Fruit fly (Drosophila melanogaster) Kc167 (cell line): ENCODE results near the gene b6.

ENCODE experiments used
- Myc ChIP-seq: fragments of >200 bp; optimal IDR thresholded peaks from 2 replicates; lab custom pipeline; 2017; ENCODE audit warnings: missing external identifiers
- Sin3A ChIP-seq: fragments of >200 bp; optimal IDR thresholded peaks from 2 replicates; lab custom pipeline; 2018; ENCODE audit warnings: missing external identifiers
- h ChIP-seq: fragments of >200 bp; optimal IDR thresholded peaks from 3 replicates; lab custom pipeline; 2018; ENCODE audit warnings: missing external identifiers
- insv ChIP-seq: fragments of >200 bp; optimal IDR thresholded peaks from 3 replicates; lab custom pipeline; 2018; ENCODE audit warnings: missing external identifiers
- psq ChIP-seq: fragments of >200 bp; optimal IDR thresholded peaks from 2 replicates; lab custom pipeline; 2017; ENCODE audit warnings: missing external identifiers
- ttk ChIP-seq: sonication (Bioruptor generic); optimal IDR thresholded peaks from 2 replicates; lab custom pipeline; 2017; ENCODE audit warnings: missing external identifiers

b6 gene

dm6 chrX:1686305-1686704 is at the start of gene b6:
Gene b6, plus strand, starts transcription at chrX:1686624.
- TF ChIP-seq psq (lab: Kevin White, UChicago), result no peak
- no peak for TF ChIP-seq h (lab: Kevin White, UChicago)
- no peak for TF ChIP-seq insv (lab: Kevin White, UChicago)
- TF ChIP-seq Myc (lab: Kevin White, UChicago), result no peak
- TF ChIP-seq ttk, result no peak
- no peak for TF ChIP-seq Sin3A (lab: Kevin White, UChicago)

- TF ChIP-seq Sin3A (lab: Kevin White, UChicago) (no peak), psq (lab: Kevin White, UChicago) (no peak), insv (lab: Kevin White, UChicago) (no peak), ttk (no peak), Myc (lab: Kevin White, UChicago) (no peak), h (lab: Kevin White, UChicago) (no peak)
These were observed 42.8 kb upstream of the b6 start for dm6 chrX:1643640-1644039.

dm6 chrX:1647876-1648275 is 38.5 kb upstream of the b6 start:
- TF ChIP-seq h (lab: Kevin White, UChicago) (no peak), Sin3A (lab: Kevin White, UChicago) (no peak), psq (lab: Kevin White, UChicago) (no peak), insv (lab: Kevin White, UChicago) (no peak), Myc (lab: Kevin White, UChicago) (no peak), ttk (no peak)

dm6 chrX:1660269-1660668 is 26.2 kb upstream of the b6 start:
- TF ChIP-seq ttk (no peak), h (lab: Kevin White, UChicago) (no peak), psq (lab: Kevin White, UChicago) (no peak), Myc (lab: Kevin White, UChicago) (no peak), insv (lab: Kevin White, UChicago) (no peak), Sin3A (lab: Kevin White, UChicago) (no peak)

dm6 chrX:1664836-1665235 is 21.6 kb upstream of the b6 start, which contains the start of gene dor:
Gene dor, plus strand, starts transcription at chrX:1665052.
- no peak for TF ChIP-seq insv (lab: Kevin White, UChicago)
- TF ChIP-seq h (lab: Kevin White, UChicago), result no peak
- no peak for TF ChIP-seq psq (lab: Kevin White, UChicago)
- TF ChIP-seq ttk, result no peak
- no peak for TF ChIP-seq Myc (lab: Kevin White, UChicago)
- no peak for TF ChIP-seq Sin3A (lab: Kevin White, UChicago)

- TF ChIP-seq Myc (lab: Kevin White, UChicago) (no peak), ttk (no peak), psq (lab: Kevin White, UChicago) (no peak), insv (lab: Kevin White, UChicago) (no peak), Sin3A (lab: Kevin White, UChicago) (no peak), h (lab: Kevin White, UChicago) (no peak)
These were observed 17.7 kb upstream of the b6 start, which contains the start of gene Mur2B for dm6 chrX:1668688-1669087. Gene Mur2B, minus strand, starts transcription at chrX:1668788.

- no peak for TF ChIP-seq insv (lab: Kevin White, UChicago)
- no peak for TF ChIP-seq Sin3A (lab: Kevin White, UChicago)
- TF ChIP-seq h (lab: Kevin White, UChicago), result no peak
- TF ChIP-seq Myc (lab: Kevin White, UChicago), result no peak
- no peak for TF ChIP-seq psq (lab: Kevin White, UChicago)
- no peak for TF ChIP-seq ttk
These were observed 17.2 kb upstream of the b6 start, which contains the start of the genes CG3740 and hfw for dm6 chrX:1669214-1669613. Gene CG3740, minus strand, starts transcription at chrX:1669297. Gene hfw, plus strand, starts transcription at chrX:1669570.

- no peak for TF ChIP-seq ttk
- TF ChIP-seq Myc (lab: Kevin White, UChicago), result no peak
- no peak for TF ChIP-seq psq (lab: Kevin White, UChicago)
- TF ChIP-seq h (lab: Kevin White, UChicago), result no peak
- TF ChIP-seq Sin3A (lab: Kevin White, UChicago), result no peak
- no peak for TF ChIP-seq insv (lab: Kevin White, UChicago)
These were observed 16.6 kb upstream of the b6 start for dm6 chrX:1669840-1670239.

- no peak for TF ChIP-seq insv (lab: Kevin White, UChicago)
- no peak for TF ChIP-seq ttk
- no peak for TF ChIP-seq Myc (lab: Kevin White, UChicago)
- no peak for TF ChIP-seq h (lab: Kevin White, UChicago)
These were observed 5.2 kb upstream of the b6 start, which contains the start of gene CG14797 for dm6 chrX:1681266-1681665. Gene CG14797, plus strand, starts transcription at chrX:1681566.

dm6 chrX:1691475-1691874 is 5.1 kb downstream of the b6 start:
- TF ChIP-seq ttk (no peak), h (lab: Kevin White, UChicago) (no peak), Sin3A (lab: Kevin White, UChicago) (no peak), psq (lab: Kevin White, UChicago) (no peak), Myc (lab: Kevin White, UChicago) (no peak), insv (lab: Kevin White, UChicago) (no peak)

dm6 chrX:1692553-1692952 is 6.1 kb downstream of the b6 start, which contains the start of gene CG32809:
Gene CG32809, minus strand, starts transcription at chrX:1692768.
- TF ChIP-seq insv (lab: Kevin White, UChicago) (no peak), ttk (no peak), Myc (lab: Kevin White, UChicago) (no peak), Sin3A (lab: Kevin White, UChicago) (no peak), psq (lab: Kevin White, UChicago) (no peak), h (lab: Kevin White, UChicago) (no peak)
